Fruit fly (Drosophila melanogaster): ENCODE data around the gene Axn.

DNA sequence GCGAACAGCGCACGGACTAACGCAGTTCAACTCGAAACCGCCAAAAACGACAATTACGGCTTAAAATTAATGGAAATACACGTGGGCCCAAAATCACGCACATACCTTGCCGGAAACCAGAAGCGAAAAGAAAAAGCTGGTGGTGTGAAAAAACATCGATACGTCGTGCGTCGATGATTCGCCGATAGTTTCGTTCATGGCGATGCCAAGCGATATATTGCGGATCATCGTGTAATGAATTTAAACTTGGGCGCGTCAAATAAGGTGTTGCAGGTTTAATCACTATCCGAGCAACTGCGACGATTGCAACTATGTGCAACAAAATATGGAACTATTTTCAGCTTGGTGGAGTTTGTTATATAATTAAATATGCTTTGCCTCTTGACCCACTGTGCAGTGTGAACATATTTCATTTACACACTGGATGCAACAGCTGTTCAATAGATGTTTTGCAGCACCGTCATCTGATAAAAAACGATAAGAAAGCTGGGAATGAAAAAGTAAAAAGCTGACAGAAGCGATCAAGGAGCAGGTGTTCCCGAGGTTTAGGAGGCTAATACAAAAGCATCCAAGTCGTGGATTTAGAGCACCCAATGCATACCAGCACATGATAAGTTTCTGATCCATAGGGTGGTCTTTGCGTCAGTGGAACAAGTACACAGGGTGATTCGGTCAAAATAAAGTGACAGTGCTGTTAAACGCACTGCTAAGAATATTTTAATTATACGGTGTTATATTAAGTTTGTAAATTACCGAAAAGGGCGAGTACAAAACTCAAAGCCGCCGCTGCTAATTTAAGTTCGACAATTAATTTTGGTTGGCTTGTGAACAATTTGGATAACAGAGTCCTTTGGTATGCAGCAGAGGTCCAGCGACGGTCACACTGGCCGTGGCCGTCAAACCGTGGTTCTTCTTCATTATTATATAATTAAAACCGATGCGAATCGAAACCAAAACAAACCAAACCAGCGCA lies 23.7 kb downstream of the Axn start, which contains the start of the genes RpL32 and CG7943:
- TF ChIP-seq D1 (tag; optimal IDR thresholded peaks at IDR 0.05) (no peak), CG13204 (GFP tag; optimal IDR thresholded peaks at IDR 0.05) (no peak), CG10348 (GFP tag; IDR thresholded peaks at IDR 0.05) (peak; percentile 84), CG9948 (tag; optimal IDR thresholded peaks at IDR 0.05) (peak; percentile 76), EcR (GFP tag; optimal IDR thresholded peaks at IDR 0.05) (no peak), CG17806 (tag; optimal IDR thresholded peaks at IDR 0.05) (peak; percentile 83), CG34367 (tag; optimal IDR thresholded peaks at IDR 0.05) (peak; percentile 77), Pif1A (GFP tag; optimal IDR thresholded peaks at IDR 0.05) (peak; percentile 88)

All from whole organism, pupa.